Worm (Caenorhabditis elegans) whole organism, late embryonic: ENCODE data around the gene pqn-15.

ENCODE experiments used
- F13H6.1 ChIP-seq: sonication (generic microtip); optimal IDR thresholded peaks from 2 replicates; lab custom pipeline; 2016; ENCODE audit warnings: missing genetic modification characterization, missing compliant biosample characterization
- ceh-2 ChIP-seq: sonication (generic microtip); optimal IDR thresholded peaks from 2 replicates; lab custom pipeline; 2016; ENCODE audit warnings: missing genotype, missing genetic modification characterization, missing compliant biosample characterization
- ceh-45 ChIP-seq: fragments of 200-800 bp; sonication (Bioruptor generic); IDR thresholded peaks from 2 replicates; pipeline ENCODE4 v1.3.6; 2022; ENCODE audit warnings: missing genetic modification reagents, missing genetic modification characterization, missing compliant biosample characterization
- ceh-9 ChIP-seq: sonication (generic microtip); optimal IDR thresholded peaks from 2 replicates; lab custom pipeline; 2016; ENCODE audit warnings: mild to moderate bottlenecking, missing genetic modification characterization, inconsistent platforms, missing compliant biosample characterization
- dve-1 ChIP-seq: sonication (generic microtip); optimal IDR thresholded peaks from 2 replicates; lab custom pipeline; 2017; ENCODE audit warnings: antibody characterized with exemption, mild to moderate bottlenecking, missing genetic modification characterization, missing compliant biosample characterization
- elt-2 ChIP-seq: sonication (generic microtip); optimal IDR thresholded peaks from 2 replicates; lab custom pipeline; 2016; ENCODE audit warnings: missing genetic modification reagents, missing genetic modification characterization, missing compliant biosample characterization
- elt-4 ChIP-seq: sonication (generic microtip); optimal IDR thresholded peaks from 2 replicates; lab custom pipeline; 2016; ENCODE audit warnings: missing genetic modification characterization, missing compliant biosample characterization
- hlh-30 ChIP-seq: sonication (generic microtip); optimal IDR thresholded peaks from 2 replicates; lab custom pipeline; 2017; ENCODE audit warnings: antibody characterized with exemption, missing genetic modification characterization, missing compliant biosample characterization; ENCODE audit not compliant: insufficient read depth
- pag-3 ChIP-seq: sonication (generic microtip); optimal IDR thresholded peaks from 2 replicates; lab custom pipeline; 2016; ENCODE audit warnings: missing compliant biosample characterization, missing genetic modification characterization, borderline replicate concordance
- tbx-2 ChIP-seq: sonication (generic microtip); optimal IDR thresholded peaks from 2 replicates; lab custom pipeline; 2016; ENCODE audit warnings: missing genetic modification characterization, missing compliant biosample characterization
- zip-5 ChIP-seq: sonication (generic microtip); optimal IDR thresholded peaks from 2 replicates; lab custom pipeline; 2016; ENCODE audit warnings: missing genetic modification characterization, missing compliant biosample characterization
- ztf-16 ChIP-seq: sonication (generic microtip); optimal IDR thresholded peaks from 2 replicates; lab custom pipeline; 2017; ENCODE audit warnings: missing genetic modification characterization, missing compliant biosample characterization

- TF ChIP-seq elt-4 (tag; lab: Kevin White, UChicago) (no peak), hlh-30 (tag; lab: Kevin White, UChicago) (no peak), zip-5 (no peak), ceh-9 (tag; lab: Kevin White, UChicago) (no peak), F13H6.1 (tag; lab: Kevin White, UChicago) (no peak), ztf-16 (tag; lab: Kevin White, UChicago) (no peak), elt-2 (tag; lab: Kevin White, UChicago) (no peak), ceh-2 (tag; lab: Kevin White, UChicago) (no peak), dve-1 (tag; lab: Kevin White, UChicago) (no peak), pag-3 (tag; lab: Kevin White, UChicago) (no peak), ceh-45 (GFP tag; lab: Robert Waterston, UW) (no peak), tbx-2 (tag; lab: Kevin White, UChicago) (no peak)
These were observed 10.8 kb downstream of the pqn-15 start for ce11 chrX:4295917-4296316.
